Fruit fly (Drosophila melanogaster): ENCODE results near the gene CG14708.

Gene CG14708

DNA sequence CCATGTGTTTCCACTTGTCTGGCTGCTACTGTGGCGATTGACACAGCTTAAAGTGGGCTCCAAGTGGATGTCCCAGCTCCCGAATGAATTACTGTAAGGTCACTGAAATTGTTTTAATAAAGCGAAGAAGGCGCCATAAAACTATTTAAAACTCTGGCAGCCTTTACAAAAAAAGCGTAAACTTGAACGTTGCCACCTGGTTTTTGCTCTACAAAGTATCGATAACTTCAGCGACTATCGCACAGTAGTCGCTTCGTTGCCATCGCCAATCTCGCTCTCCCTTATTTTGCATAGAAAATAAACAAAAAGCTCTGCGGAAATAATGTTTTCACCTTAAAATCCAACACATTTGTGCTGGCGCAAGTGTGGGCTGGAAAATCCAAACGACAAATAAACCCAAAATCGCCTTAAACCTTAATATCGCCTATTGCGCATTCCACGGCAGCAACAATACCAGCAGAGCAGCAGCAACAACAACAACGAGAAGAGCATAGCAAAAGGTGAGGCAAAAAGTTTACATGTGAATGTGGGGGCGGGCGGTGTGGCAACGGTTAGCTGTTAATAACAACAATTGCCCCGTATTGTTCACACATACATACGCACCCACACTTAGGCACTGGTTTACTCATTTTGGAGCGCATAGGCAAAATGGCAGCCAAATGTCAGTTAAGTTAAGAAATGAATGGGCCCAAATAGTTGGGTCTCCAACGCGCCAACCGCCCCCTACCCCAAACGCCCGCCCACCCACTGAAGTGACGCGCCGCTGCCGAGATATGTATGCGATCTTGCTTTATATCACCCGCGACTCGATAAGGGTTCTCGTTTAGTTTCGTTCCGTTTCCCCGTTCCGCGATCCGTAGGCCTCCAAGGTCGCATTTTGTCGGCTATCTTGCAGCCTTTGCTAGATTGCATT, 27.7 kb downstream of the CG14708 start, which contains the start of gene wkd (continued):
- TF ChIP-seq lbe (GFP tag; optimal IDR thresholded peaks at IDR 0.05) (no peak), gro (GFP tag; optimal IDR thresholded peaks at IDR 0.05) (no peak), ara (GFP tag; IDR thresholded peaks at IDR 0.05) (no peak), Jarid2 (GFP tag; optimal IDR thresholded peaks at IDR 0.05) (no peak), B-H2 (GFP tag; optimal IDR thresholded peaks at IDR 0.05) (no peak), ash1 (GFP tag; optimal IDR thresholded peaks at IDR 0.05) (no peak), tna (GFP tag; IDR thresholded peaks at IDR 0.05; ENCODE audit: partially characterized antibody) (peak; percentile 75; the same call in 1 of the 2 replicates), CG33557 (GFP tag; optimal IDR thresholded peaks at IDR 0.05) (no peak), HLHmδ (GFP tag; optimal IDR thresholded peaks at IDR 0.05) (no peak), shn (GFP tag; optimal IDR thresholded peaks at IDR 0.05) (no peak), CG17385 (GFP tag; optimal IDR thresholded peaks at IDR 0.05) (no peak), CG1603 (tag; optimal IDR thresholded peaks at IDR 0.05) (no peak), CG6854 (GFP tag; optimal IDR thresholded peaks at IDR 0.05) (no peak), CG2120 (GFP tag; optimal IDR thresholded peaks at IDR 0.05) (no peak), YL-1 (GFP tag; optimal IDR thresholded peaks at IDR 0.05) (peak; percentile 83), peb (GFP tag; IDR thresholded peaks at IDR 0.05) (no peak), pita (GFP tag; optimal IDR thresholded peaks at IDR 0.05) (no peak), Opbp (GFP tag; IDR thresholded peaks at IDR 0.05; ENCODE audit: partially characterized antibody) (peak; percentile 88), Sin3A (optimal IDR thresholded peaks at IDR 0.05) (peak; percentile 79), unpg (GFP tag; optimal IDR thresholded peaks at IDR 0.05) (no peak), CG3065 (GFP tag; optimal IDR thresholded peaks at IDR 0.05) (no peak), CG2199 (GFP tag; IDR thresholded peaks at IDR 0.05) (no peak), maf-S (GFP tag; optimal IDR thresholded peaks at IDR 0.05) (no peak), cg (GFP tag; optimal IDR thresholded peaks at IDR 0.05) (peak; percentile 78), ken (GFP tag; IDR thresholded peaks at IDR 0.05) (no peak), CG9876 (GFP tag; optimal IDR thresholded peaks at IDR 0.05) (no peak), CG10565 (GFP tag; optimal IDR thresholded peaks at IDR 0.05) (no peak), grn (GFP tag; optimal IDR thresholded peaks at IDR 0.05) (peak; percentile 64), CG17912 (GFP tag; optimal IDR thresholded peaks at IDR 0.05) (no peak), CG10979 (tag; optimal IDR thresholded peaks at IDR 0.05) (no peak), bsh (GFP tag; optimal IDR thresholded peaks at IDR 0.05) (no peak), CG14710 (tag; optimal IDR thresholded peaks at IDR 0.05) (no peak), rib (GFP tag; IDR thresholded peaks at IDR 0.05) (no peak), chinmo (GFP tag; IDR thresholded peaks at IDR 0.05; ENCODE audit: partially characterized antibody) (peak; percentile 83; the same call in 3 of the 4 replicates), odd (GFP tag; optimal IDR thresholded peaks at IDR 0.05) (no peak), CG10366 (GFP tag; IDR thresholded peaks at IDR 0.05) (no peak), Camta (GFP tag; optimal IDR thresholded peaks at IDR 0.05) (no peak), ato (GFP tag; IDR thresholded peaks at IDR 0.05; ENCODE audit: partially characterized antibody) (peak; percentile 77; the same call in 1 of the 2 replicates), CG6654 (GFP tag; optimal IDR thresholded peaks at IDR 0.05) (no peak), HLH3B (GFP tag; IDR thresholded peaks at IDR 0.05) (no peak), CG14860 (GFP tag; IDR thresholded peaks at IDR 0.05; ENCODE audit: partially characterized antibody) (peak; percentile 70), CG10321 (GFP tag; IDR thresholded peaks at IDR 0.05) (no peak), yki (optimal IDR thresholded peaks at IDR 0.05) (no peak), Sox100B (GFP tag; optimal IDR thresholded peaks at IDR 0.05) (no peak), CG18262 (tag; optimal IDR thresholded peaks at IDR 0.05) (no peak), CG10431 (GFP tag; optimal IDR thresholded peaks at IDR 0.05) (no peak), CG7271 (tag; optimal IDR thresholded peaks at IDR 0.05) (no peak), ssp (GFP tag; IDR thresholded peaks at IDR 0.05) (no peak), Med (GFP tag) (peak; percentile 82)
